Worm (Caenorhabditis elegans): ENCODE results near the gene F53C3.1.

ce11 chrII:3952368-3952767 lies 40.6 kb downstream of the F53C3.1 start:
- TF ChIP-seq ham-2 (GFP tag; optimal IDR thresholded peaks at IDR 0.05) (no peak), ztf-11 (tag; optimal IDR thresholded peaks at IDR 0.05) (no peak), lsy-2 (tag; optimal IDR thresholded peaks at IDR 0.05) (no peak), unc-62 (GFP tag; optimal IDR thresholded peaks at IDR 0.05) (no peak), mab-5 (tag; optimal IDR thresholded peaks at IDR 0.05) (no peak), nhr-76 (tag; optimal IDR thresholded peaks at IDR 0.05) (no peak), pha-4 (tag; optimal IDR thresholded peaks at IDR 0.05) (no peak), nhr-28 (tag; optimal IDR thresholded peaks at IDR 0.05) (no peak), unc-39 (tag; optimal IDR thresholded peaks at IDR 0.05) (no peak), drap-1 (GFP tag; optimal IDR thresholded peaks at IDR 0.05) (no peak), nhr-12 (tag; optimal IDR thresholded peaks at IDR 0.05) (no peak), lin-13 (tag; optimal IDR thresholded peaks at IDR 0.05) (no peak), ces-1 (GFP tag; optimal IDR thresholded peaks at IDR 0.05) (no peak), elt-3 (tag; optimal IDR thresholded peaks at IDR 0.05) (no peak)
